Fruit fly (Drosophila melanogaster) Kc167 (cell line): ENCODE results near the gene CG10431.

Source experiments
- Myc ChIP-seq: fragments of >200 bp; optimal IDR thresholded peaks from 2 replicates; lab custom pipeline; 2017; ENCODE audit warnings: missing external identifiers
- Sin3A ChIP-seq: fragments of >200 bp; optimal IDR thresholded peaks from 2 replicates; lab custom pipeline; 2018; ENCODE audit warnings: missing external identifiers
- h ChIP-seq: fragments of >200 bp; optimal IDR thresholded peaks from 3 replicates; lab custom pipeline; 2018; ENCODE audit warnings: missing external identifiers
- insv ChIP-seq: fragments of >200 bp; optimal IDR thresholded peaks from 3 replicates; lab custom pipeline; 2018; ENCODE audit warnings: missing external identifiers
- psq ChIP-seq: fragments of >200 bp; optimal IDR thresholded peaks from 2 replicates; lab custom pipeline; 2017; ENCODE audit warnings: missing external identifiers
- ttk ChIP-seq: sonication (Bioruptor generic); optimal IDR thresholded peaks from 2 replicates; lab custom pipeline; 2017; ENCODE audit warnings: missing external identifiers

The CG10431 gene

DNA sequence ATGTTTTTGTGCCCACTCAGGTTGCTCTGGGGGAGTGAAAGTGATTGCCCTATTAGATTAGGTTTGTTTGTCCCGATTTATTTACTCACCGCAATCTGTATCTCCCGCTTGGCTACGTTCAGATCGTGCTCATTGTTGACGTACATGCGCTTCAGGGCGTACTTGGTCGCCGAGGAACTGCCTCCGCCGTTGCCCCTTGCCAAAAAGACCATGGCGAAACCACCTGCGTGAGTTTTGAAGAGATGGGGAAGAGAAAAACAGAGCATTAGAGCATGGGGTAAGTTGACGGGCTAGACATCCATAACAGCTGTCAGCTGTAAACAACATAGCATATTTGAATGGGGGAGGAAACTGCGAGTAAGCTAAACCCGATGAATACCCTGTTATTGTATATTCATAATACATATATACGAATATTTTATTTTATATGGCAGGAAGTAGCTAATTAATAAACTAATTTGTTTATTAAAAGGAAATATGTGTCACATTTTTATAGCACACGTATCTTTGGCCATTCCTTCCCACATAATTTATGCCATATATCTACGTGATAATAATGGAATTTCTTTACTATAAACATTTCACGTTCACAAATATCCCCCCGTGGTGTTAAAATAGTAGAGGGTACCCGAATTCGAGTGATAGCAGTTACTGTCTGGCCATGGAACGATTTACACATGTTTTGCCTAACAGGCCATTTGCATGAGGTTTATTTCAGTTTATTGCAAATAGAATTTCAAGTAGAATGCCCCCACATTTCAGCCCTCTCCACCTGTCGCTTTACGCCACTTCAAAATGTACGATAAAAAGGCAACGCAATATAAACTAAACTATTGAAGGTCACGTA, 8.9 kb upstream of the CG10431 start:
- TF ChIP-seq insv (lab: Kevin White, UChicago): no peak
- no peak for TF ChIP-seq Myc (lab: Kevin White, UChicago)
- no peak for TF ChIP-seq ttk (lab: Kevin White, UChicago)
- TF ChIP-seq h: no peak
- no peak for TF ChIP-seq psq (lab: Kevin White, UChicago)
- TF ChIP-seq Sin3A (lab: Kevin White, UChicago): no peak

DNA sequence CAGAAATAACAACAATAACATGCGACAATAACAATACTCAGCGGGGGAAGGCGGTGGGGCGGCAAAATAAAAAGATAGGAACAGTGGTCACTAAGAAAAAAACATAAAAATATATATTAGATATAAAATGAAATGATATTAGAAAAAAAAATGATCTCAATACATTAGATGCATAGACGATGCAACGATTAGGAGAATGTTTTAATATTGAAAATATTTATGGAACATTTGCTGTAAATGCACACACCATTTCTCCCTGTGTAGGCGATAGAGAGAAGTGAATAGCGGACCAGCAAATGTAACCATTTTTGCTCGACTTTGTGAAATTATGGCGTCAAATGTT, 8.3 kb upstream of the CG10431 start:
- TF ChIP-seq Myc (lab: Kevin White, UChicago) (no peak), insv (lab: Kevin White, UChicago) (no peak), h (no peak), Sin3A (lab: Kevin White, UChicago) (no peak), ttk (lab: Kevin White, UChicago) (no peak)

DNA sequence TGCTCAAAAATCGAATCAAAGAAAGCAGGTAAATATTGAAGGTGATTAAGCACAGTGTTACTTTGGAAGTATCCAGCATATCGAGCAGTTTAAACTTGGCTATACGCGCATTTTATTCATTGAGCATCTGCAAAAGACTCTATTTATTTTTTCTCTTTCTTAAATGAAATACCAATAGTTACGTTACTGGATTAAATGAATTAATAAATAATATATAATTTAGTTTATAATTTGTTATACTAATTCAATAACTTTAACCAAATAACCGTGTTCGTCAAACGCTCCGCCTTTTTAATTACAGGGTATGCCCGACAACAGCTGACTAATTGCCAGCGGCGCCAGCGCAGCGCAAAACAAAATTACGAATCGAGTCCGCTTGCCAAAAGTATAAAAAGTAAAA, 7.7 kb upstream of the CG10431 start:
- TF ChIP-seq Sin3A (lab: Kevin White, UChicago) (no peak), ttk (lab: Kevin White, UChicago) (no peak), Myc (lab: Kevin White, UChicago) (no peak), h (no peak), insv (lab: Kevin White, UChicago) (no peak), psq (lab: Kevin White, UChicago) (no peak)

DNA sequence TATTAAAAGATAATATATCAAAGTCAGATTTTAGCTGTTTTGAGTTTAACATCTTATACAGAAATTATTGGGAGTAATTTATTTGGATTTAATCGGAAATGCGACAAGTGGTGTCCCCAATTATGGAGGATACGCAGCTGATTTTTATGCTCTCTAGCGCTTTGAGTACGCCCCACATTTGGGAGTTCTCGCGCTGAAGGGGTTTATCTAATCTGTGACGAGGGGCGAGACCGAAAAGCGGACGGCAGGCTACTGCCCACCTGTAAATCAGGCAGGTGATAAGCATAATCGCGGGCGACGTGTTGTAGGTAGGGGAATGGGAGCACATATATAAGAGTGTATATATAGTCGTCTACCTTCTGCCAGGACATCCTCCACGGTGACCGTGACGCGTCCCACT, 6.6 kb upstream of the CG10431 start:
- TF ChIP-seq ttk (lab: Kevin White, UChicago) (no peak), Sin3A (lab: Kevin White, UChicago) (no peak), h (no peak), insv (lab: Kevin White, UChicago) (no peak), psq (lab: Kevin White, UChicago) (no peak), Myc (lab: Kevin White, UChicago) (no peak)

DNA sequence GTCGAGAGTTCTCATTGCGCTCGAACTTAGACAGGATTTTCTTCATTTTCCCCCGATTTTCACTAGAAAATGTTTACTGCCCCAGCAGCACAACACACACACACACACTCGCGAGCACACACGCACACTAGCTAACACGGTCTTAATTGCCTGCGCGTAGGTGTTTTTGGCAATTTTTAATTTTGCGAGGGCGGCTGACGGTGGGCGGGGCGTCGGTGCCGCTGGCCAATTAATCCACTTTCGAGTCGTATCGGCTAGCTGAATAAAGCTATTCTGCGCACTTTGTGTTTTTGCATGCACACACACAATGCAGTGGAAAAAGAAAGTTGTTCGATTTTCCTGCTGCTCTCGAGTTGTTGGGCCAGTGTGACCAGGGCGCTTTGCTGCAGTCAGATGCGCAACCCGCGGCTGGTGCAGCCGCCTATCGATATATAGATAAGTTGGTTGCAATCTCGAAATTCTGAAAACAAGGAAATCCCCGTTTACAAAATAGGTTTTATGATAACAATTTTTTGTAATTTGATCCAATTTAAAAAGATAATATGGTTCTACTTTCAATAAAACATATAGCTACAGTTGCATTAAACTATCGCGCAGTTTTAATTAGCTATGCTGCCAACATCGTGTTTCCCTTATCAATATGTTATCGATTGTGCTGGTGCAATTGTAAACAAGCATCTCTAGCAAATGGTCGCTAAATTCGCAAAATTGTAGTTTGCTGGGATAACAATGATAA, 6.0 kb upstream of the CG10431 start, which contains the start of the genes Nak and Tango6:
Nak (minus strand) TSS at position 375 of the 736 bp plus-strand sequence.
Tango6 (plus strand) TSS at position 659 of the 736 bp plus-strand sequence.
- TF ChIP-seq insv (lab: Kevin White, UChicago) (no peak), h (no peak), Sin3A (lab: Kevin White, UChicago) (peak; percentile 96), psq (lab: Kevin White, UChicago) (no peak)

DNA sequence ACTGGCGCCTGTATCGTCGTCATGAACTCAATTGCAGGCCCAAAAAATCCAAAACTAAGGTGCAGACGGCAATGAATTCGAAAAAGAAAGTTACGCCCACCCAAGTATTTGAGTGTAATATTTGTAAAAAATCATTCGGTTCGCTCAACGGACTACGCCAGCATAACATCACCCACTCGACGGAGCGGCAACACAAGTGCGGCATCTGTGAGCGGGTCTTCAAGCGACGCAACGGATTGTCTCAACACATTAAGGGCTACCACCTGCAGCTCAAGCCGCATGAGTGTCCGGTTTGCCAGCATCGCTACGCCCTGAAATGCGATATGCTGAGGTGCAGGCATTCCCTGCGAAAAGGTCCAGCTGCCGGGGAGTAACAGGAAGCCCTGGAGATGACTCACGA, 2.2 kb downstream of the CG10431 start:
- TF ChIP-seq Sin3A (lab: Kevin White, UChicago) (no peak), psq (lab: Kevin White, UChicago) (no peak), ttk (lab: Kevin White, UChicago) (no peak), Myc (lab: Kevin White, UChicago) (no peak), insv (lab: Kevin White, UChicago) (no peak), h (no peak)

DNA sequence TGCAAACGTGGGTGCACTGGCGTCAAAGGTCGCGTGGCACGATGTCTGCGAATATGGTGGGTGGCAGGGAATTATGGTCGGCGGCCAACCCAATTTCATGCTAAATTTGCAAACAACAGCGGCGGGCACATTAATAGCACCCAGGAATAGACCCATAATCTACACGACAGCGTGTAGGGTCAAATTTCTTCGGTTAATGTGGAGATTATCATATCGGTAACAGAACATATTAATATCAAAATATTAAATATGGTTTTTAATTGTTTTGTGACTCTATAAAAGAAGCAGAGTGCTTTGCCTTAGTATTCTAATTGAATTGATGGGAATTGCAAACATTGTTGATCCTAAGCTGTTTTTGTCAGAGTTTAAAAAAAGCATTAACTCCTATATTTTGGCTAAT, 4.4 kb downstream of the CG10431 start:
- TF ChIP-seq Myc (lab: Kevin White, UChicago) (no peak), insv (lab: Kevin White, UChicago) (no peak), ttk (lab: Kevin White, UChicago) (no peak), psq (lab: Kevin White, UChicago) (no peak), h (no peak), Sin3A (lab: Kevin White, UChicago) (no peak)

DNA sequence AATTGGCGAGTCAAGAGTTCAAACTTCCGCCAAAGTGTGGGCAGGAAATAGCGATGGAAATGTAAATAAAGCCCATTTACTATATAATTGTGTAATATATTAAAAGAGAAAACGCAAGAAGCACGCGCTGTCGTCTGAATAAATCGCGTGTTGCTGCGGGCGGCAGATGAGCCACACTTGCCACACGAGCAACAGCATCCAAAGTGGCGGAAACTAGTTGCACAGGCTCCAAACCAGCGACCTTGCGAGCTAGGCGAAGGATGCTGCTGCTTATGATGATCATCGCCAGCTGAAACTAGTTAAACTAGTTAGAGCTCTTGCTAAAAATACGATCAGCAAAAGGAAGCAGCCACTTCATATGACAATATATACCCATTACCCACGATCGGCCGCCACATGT, 4.9 kb downstream of the CG10431 start:
- TF ChIP-seq insv (lab: Kevin White, UChicago) (no peak), h (no peak), Myc (lab: Kevin White, UChicago) (no peak), ttk (lab: Kevin White, UChicago) (no peak), psq (lab: Kevin White, UChicago) (no peak), Sin3A (lab: Kevin White, UChicago) (no peak)

DNA sequence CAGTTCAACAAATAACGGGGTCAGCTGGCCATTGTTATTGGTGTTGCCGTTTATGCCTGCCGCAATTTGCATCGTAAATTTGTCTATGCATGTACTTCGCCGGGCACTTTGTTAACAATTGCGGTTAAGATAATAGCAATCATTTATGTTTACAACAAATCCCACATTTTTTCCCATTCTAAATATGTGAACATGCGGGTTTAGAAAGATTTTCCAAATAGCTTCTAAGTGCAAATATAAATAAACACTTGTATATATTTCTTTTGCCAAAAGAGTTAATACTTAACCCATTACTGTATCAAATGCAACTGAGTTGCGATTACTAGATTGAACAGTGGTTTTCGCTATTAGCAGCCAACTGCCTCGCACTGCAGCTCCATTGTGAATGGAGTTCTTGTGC, 6.5 kb downstream of the CG10431 start:
- TF ChIP-seq h (no peak), psq (lab: Kevin White, UChicago) (no peak), Sin3A (lab: Kevin White, UChicago) (no peak), insv (lab: Kevin White, UChicago) (no peak), ttk (lab: Kevin White, UChicago) (no peak), Myc (lab: Kevin White, UChicago) (no peak)

DNA sequence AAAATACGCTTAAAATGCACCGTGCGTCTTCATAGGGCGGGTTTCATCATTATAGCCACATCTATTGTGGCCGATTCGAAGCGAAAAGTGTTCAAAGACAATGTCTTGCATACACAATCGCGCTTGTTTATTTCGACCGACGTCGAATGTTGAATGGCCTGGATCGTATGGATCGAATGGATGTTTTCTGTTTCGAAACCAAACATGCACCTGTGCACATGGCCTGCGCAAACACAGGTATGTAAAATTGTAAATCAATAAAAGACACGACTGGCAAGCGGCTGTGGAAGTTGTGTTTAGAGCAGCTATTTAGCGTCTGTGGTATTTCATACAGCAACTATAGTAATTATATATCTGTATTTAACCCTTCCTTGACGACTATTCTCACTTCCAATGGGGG, 7.0 kb downstream of the CG10431 start:
- TF ChIP-seq insv (lab: Kevin White, UChicago): no peak
- TF ChIP-seq psq (lab: Kevin White, UChicago): no peak
- no peak for TF ChIP-seq h
- no peak for TF ChIP-seq Myc (lab: Kevin White, UChicago)
- no peak for TF ChIP-seq Sin3A (lab: Kevin White, UChicago)
- no peak for TF ChIP-seq ttk (lab: Kevin White, UChicago)

DNA sequence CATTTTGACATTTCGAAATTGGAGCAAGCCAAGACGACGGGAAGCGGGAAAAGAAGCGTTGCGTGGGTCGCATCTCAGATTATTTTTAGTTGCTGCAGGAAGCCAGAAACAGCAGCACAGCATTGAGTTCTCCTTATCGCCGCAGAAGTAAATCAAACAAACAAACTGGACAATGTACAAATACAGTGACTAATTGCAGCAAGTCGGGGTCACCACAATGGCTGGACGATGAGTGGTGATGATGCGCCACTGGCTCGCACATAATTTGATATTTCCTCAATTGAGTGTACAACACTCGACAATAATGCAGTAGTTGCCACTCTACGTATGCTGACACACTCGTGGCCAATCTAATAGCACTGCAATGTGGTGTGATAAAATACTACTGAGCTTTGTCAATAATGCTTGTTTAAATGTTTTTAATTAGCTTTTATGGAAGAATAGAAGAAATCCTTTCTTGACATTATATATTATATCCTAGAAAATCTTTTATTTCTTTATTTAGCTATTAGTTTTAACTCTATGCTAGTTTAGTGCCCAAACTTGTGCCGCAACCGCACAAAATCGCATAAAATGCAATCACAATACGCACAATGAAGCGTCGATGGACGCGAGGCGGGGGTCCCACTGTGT, 7.6 kb downstream of the CG10431 start:
- TF ChIP-seq ttk (lab: Kevin White, UChicago): no peak
- no peak for TF ChIP-seq h
- TF ChIP-seq Sin3A (lab: Kevin White, UChicago): no peak
- TF ChIP-seq Myc (lab: Kevin White, UChicago): no peak
- no peak for TF ChIP-seq psq (lab: Kevin White, UChicago)
- TF ChIP-seq insv (lab: Kevin White, UChicago): no peak
